Worm (Caenorhabditis elegans) whole organism, L4/young adult: ENCODE results near the gene ceh-89.

Experiments used
- W03F9.2 ChIP-seq: fragments of 150-350 bp; optimal IDR thresholded peaks from 2 replicates; lab custom pipeline; 2014; ENCODE audit warnings: missing biosample characterization, missing genetic modification characterization
- dao-5 ChIP-seq: sonication (generic microtip); optimal IDR thresholded peaks from 2 replicates; lab custom pipeline; 2016; ENCODE audit warnings: missing genotype, missing genetic modification characterization, moderate library complexity, missing compliant biosample characterization

DNA sequence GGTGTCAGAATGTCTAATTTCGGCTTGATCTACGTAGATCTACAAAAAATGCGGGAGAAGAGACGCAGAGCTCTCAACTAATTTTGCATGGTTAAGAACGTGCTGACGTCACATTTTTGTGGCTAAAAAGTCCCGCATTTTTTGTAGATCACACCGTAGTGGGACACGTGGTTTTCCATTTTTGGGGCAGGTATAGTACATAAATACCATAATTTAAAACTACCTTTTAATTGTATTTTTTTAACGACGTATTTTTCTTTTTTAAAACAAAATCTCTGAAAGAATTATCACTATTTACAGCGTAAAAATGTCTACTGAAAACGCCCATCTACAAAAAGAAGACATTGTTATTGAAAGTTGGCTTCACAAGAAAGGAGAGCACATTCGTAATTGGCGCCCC, 5.7 kb downstream of the ceh-89 start, which contains the start of gene akt-2:
- no peak for TF ChIP-seq dao-5 (tag; lab: Kevin White, UChicago)
- no peak for TF ChIP-seq W03F9.2 (tag; lab: Kevin White, UChicago)
